Worm (Caenorhabditis elegans) whole organism, late embryonic: Measurements from ENCODE around the gene fbxc-47.

Experiments used
- C38D4.7 ChIP-seq: fragments of 200-800 bp; sonication (Bioruptor generic); optimal IDR thresholded peaks from 2 replicates; lab custom pipeline; 2018; ENCODE audit warnings: mild to moderate bottlenecking, missing genetic modification characterization, moderate library complexity, missing compliant biosample characterization
- F13H6.1 ChIP-seq: sonication (generic microtip); optimal IDR thresholded peaks from 2 replicates; lab custom pipeline; 2016; ENCODE audit warnings: missing genetic modification characterization, missing compliant biosample characterization
- K02D7.2 ChIP-seq: sonication (generic microtip); optimal IDR thresholded peaks from 2 replicates; lab custom pipeline; 2017; ENCODE audit warnings: mild to moderate bottlenecking, missing genetic modification characterization, missing compliant biosample characterization
- T23F11.4 ChIP-seq: fragments of 200-800 bp; sonication (Bioruptor generic); optimal IDR thresholded peaks from 2 replicates; lab custom pipeline; 2018; ENCODE audit warnings: mild to moderate bottlenecking, missing genetic modification characterization, missing compliant biosample characterization
- ahr-1 ChIP-seq: sonication (generic microtip); optimal IDR thresholded peaks from 2 replicates; lab custom pipeline; 2016; ENCODE audit warnings: missing genetic modification characterization, missing compliant biosample characterization
- ama-1 ChIP-seq: fragments of 150-350 bp; optimal IDR thresholded peaks from 2 replicates; lab custom pipeline; 2014
- ceh-24 ChIP-seq: sonication (generic microtip); optimal IDR thresholded peaks from 2 replicates; lab custom pipeline; 2016; ENCODE audit warnings: mild to moderate bottlenecking, missing genetic modification characterization, missing compliant biosample characterization
- ceh-30 ChIP-seq: fragments of 150-350 bp; optimal IDR thresholded peaks from 2 replicates; lab custom pipeline; 2014; ENCODE audit warnings: missing biosample characterization, missing genetic modification characterization
- ceh-31 ChIP-seq: sonication (generic microtip); optimal IDR thresholded peaks from 2 replicates; lab custom pipeline; 2016; ENCODE audit warnings: missing genetic modification characterization, missing compliant biosample characterization
- ceh-45 ChIP-seq: fragments of 200-800 bp; sonication (Bioruptor generic); IDR thresholded peaks from 2 replicates; pipeline ENCODE4 v1.3.6; 2022; ENCODE audit warnings: missing genetic modification reagents, missing genetic modification characterization, missing compliant biosample characterization
- ceh-6 ChIP-seq: fragments of 200-800 bp; sonication (Bioruptor generic); optimal IDR thresholded peaks from 2 replicates; lab custom pipeline; 2018; ENCODE audit warnings: mild to moderate bottlenecking, missing genetic modification characterization, missing compliant biosample characterization
- ceh-9 ChIP-seq: sonication (generic microtip); optimal IDR thresholded peaks from 2 replicates; lab custom pipeline; 2016; ENCODE audit warnings: mild to moderate bottlenecking, missing genetic modification characterization, inconsistent platforms, missing compliant biosample characterization
- che-1 ChIP-seq: sonication (generic microtip); optimal IDR thresholded peaks from 2 replicates; lab custom pipeline; 2016; ENCODE audit warnings: mild to moderate bottlenecking, missing genetic modification characterization, missing compliant biosample characterization
- dve-1 ChIP-seq: sonication (generic microtip); optimal IDR thresholded peaks from 2 replicates; lab custom pipeline; 2017; ENCODE audit warnings: antibody characterized with exemption, mild to moderate bottlenecking, missing genetic modification characterization, missing compliant biosample characterization
- elt-2 ChIP-seq: sonication (generic microtip); optimal IDR thresholded peaks from 2 replicates; lab custom pipeline; 2016; ENCODE audit warnings: missing genetic modification reagents, missing genetic modification characterization, missing compliant biosample characterization
- elt-4 ChIP-seq: sonication (generic microtip); optimal IDR thresholded peaks from 2 replicates; lab custom pipeline; 2016; ENCODE audit warnings: missing genetic modification characterization, missing compliant biosample characterization
- ets-4 ChIP-seq: sonication (generic microtip); optimal IDR thresholded peaks from 2 replicates; lab custom pipeline; 2016; ENCODE audit warnings: missing genetic modification characterization, missing compliant biosample characterization
- hlh-13 ChIP-seq: fragments of 200-800 bp; sonication (Bioruptor generic); optimal IDR thresholded peaks from 2 replicates; lab custom pipeline; 2018; ENCODE audit warnings: mild to moderate bottlenecking, missing genetic modification characterization, missing compliant biosample characterization
- hlh-15 ChIP-seq: sonication (generic microtip); optimal IDR thresholded peaks from 2 replicates; lab custom pipeline; 2016; ENCODE audit warnings: missing genetic modification characterization, missing compliant biosample characterization
- hlh-30 ChIP-seq: sonication (generic microtip); optimal IDR thresholded peaks from 2 replicates; lab custom pipeline; 2017; ENCODE audit warnings: antibody characterized with exemption, missing genetic modification characterization, missing compliant biosample characterization; ENCODE audit not compliant: insufficient read depth
- lim-6 ChIP-seq: sonication (generic microtip); optimal IDR thresholded peaks from 2 replicates; lab custom pipeline; 2016; ENCODE audit warnings: missing genetic modification characterization, missing compliant biosample characterization
- madf-2 ChIP-seq: sonication (generic microtip); optimal IDR thresholded peaks from 2 replicates; lab custom pipeline; 2017; ENCODE audit warnings: missing genetic modification characterization, missing compliant biosample characterization
- mec-3 ChIP-seq: sonication (generic microtip); optimal IDR thresholded peaks from 2 replicates; lab custom pipeline; 2016; ENCODE audit warnings: borderline replicate concordance, missing genetic modification characterization, missing compliant biosample characterization
- nhr-232 ChIP-seq: sonication (generic microtip); optimal IDR thresholded peaks from 2 replicates; lab custom pipeline; 2016; ENCODE audit warnings: missing genetic modification characterization, missing compliant biosample characterization
- npax-4 ChIP-seq: sonication (generic microtip); optimal IDR thresholded peaks from 2 replicates; lab custom pipeline; 2016; ENCODE audit warnings: missing genetic modification characterization, missing compliant biosample characterization
- odd-2 ChIP-seq: sonication (generic microtip); optimal IDR thresholded peaks from 2 replicates; lab custom pipeline; 2017; ENCODE audit warnings: antibody characterized with exemption, mild to moderate bottlenecking, missing genetic modification characterization, missing compliant biosample characterization
- pat-9 ChIP-seq: fragments of 200-800 bp; sonication (Bioruptor generic); optimal IDR thresholded peaks from 2 replicates; lab custom pipeline; 2018; ENCODE audit warnings: mild to moderate bottlenecking, missing genetic modification characterization, moderate library complexity, missing compliant biosample characterization
- pha-2 ChIP-seq: sonication (generic microtip); optimal IDR thresholded peaks from 2 replicates; lab custom pipeline; 2017; ENCODE audit warnings: mild to moderate bottlenecking, missing genetic modification characterization, missing compliant biosample characterization
- pros-1 ChIP-seq: fragments of 150-350 bp; optimal IDR thresholded peaks from 2 replicates; lab custom pipeline; 2014; ENCODE audit warnings: missing biosample characterization, missing genetic modification reagents, missing genetic modification characterization
- rnt-1 ChIP-seq: sonication (generic microtip); optimal IDR thresholded peaks from 2 replicates; lab custom pipeline; 2016; ENCODE audit warnings: missing genetic modification characterization, missing compliant biosample characterization
- sdc-2 ChIP-seq: sonication (generic microtip); optimal IDR thresholded peaks from 2 replicates; lab custom pipeline; 2016; ENCODE audit warnings: missing genotype, missing genetic modification characterization, missing compliant biosample characterization
- syd-9 ChIP-seq: sonication (generic microtip); optimal IDR thresholded peaks from 2 replicates; lab custom pipeline; 2016; ENCODE audit warnings: mild to moderate bottlenecking, missing genetic modification characterization, moderate library complexity, missing compliant biosample characterization
- tbx-2 ChIP-seq: sonication (generic microtip); optimal IDR thresholded peaks from 2 replicates; lab custom pipeline; 2016; ENCODE audit warnings: missing genetic modification characterization, missing compliant biosample characterization
- tbx-7 ChIP-seq: sonication (generic microtip); optimal IDR thresholded peaks from 2 replicates; lab custom pipeline; 2016; ENCODE audit warnings: missing genotype, missing genetic modification characterization, missing compliant biosample characterization
- ttx-3 ChIP-seq: sonication (generic microtip); optimal IDR thresholded peaks from 2 replicates; lab custom pipeline; 2016; ENCODE audit warnings: missing genetic modification reagents, missing genetic modification characterization, missing compliant biosample characterization
- unc-3 ChIP-seq, 2 experiments: fragments of 200-800 bp in 1 of 2; sonication (Bioruptor generic) in 1 of 2; sonication (generic microtip) in 1 of 2; conservative IDR thresholded peaks in 1 of 2; optimal IDR thresholded peaks in 1 of 2; 2 replicates each; pipeline versions ENCODE4 v1.3.6 to Lab custom; 2016 to 2022; ENCODE audit warnings: missing compliant biosample characterization in 2 of 2, missing genetic modification characterization in 2 of 2, missing genetic modification reagents in 1 of 2
- unc-55 ChIP-seq: sonication (generic microtip); optimal IDR thresholded peaks from 2 replicates; lab custom pipeline; 2017; ENCODE audit warnings: missing biosample characterization, missing genetic modification reagents, missing genetic modification characterization
- unc-86 ChIP-seq: sonication (generic microtip); optimal IDR thresholded peaks from 2 replicates; lab custom pipeline; 2016; ENCODE audit warnings: missing genetic modification characterization, missing compliant biosample characterization
- zip-5 ChIP-seq: sonication (generic microtip); optimal IDR thresholded peaks from 2 replicates; lab custom pipeline; 2016; ENCODE audit warnings: missing genetic modification characterization, missing compliant biosample characterization
- ztf-16 ChIP-seq: sonication (generic microtip); optimal IDR thresholded peaks from 2 replicates; lab custom pipeline; 2017; ENCODE audit warnings: missing genetic modification characterization, missing compliant biosample characterization

Gene fbxc-47

DNA sequence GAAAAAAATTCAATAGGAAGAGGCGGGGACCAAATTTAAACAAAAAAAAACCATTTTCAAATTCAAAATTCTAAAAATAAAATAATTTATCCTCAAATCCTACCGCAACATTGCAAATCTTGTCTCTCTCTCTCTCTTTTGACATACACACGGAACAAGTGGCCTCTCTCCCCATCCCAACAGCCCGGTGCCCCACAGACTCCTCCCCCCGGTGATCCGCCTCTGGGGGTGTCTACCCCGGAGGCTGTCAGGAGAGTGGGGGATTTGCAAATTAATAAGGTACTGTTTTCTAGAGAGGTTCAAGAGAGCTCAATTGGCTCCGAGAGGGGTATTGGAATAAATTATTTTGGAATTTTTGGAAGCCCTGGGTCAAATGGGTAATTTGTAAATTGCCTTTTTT lies 37.6 kb upstream of the fbxc-47 start:
- TF ChIP-seq odd-2 (tag; lab: Kevin White, UChicago) (no peak), ceh-9 (tag; lab: Kevin White, UChicago) (no peak), dve-1 (tag; lab: Kevin White, UChicago) (no peak), ttx-3 (tag; lab: Kevin White, UChicago) (no peak), pha-2 (tag; lab: Kevin White, UChicago) (no peak), ceh-24 (tag; lab: Kevin White, UChicago) (no peak), unc-55 (no peak), ceh-45 (GFP tag; lab: Robert Waterston, UW) (no peak), elt-2 (tag; lab: Kevin White, UChicago) (no peak), ahr-1 (tag; lab: Kevin White, UChicago) (no peak), pat-9 (tag; lab: Kevin White, UChicago) (no peak)

- no peak for TF ChIP-seq pat-9 (tag; lab: Kevin White, UChicago)
- no peak for TF ChIP-seq C38D4.7
- no peak for TF ChIP-seq ztf-16 (tag; lab: Kevin White, UChicago)
- TF ChIP-seq nhr-232 = no peak
- TF ChIP-seq hlh-30 (tag; lab: Kevin White, UChicago) = no peak
- no peak for TF ChIP-seq syd-9
- TF ChIP-seq dve-1 (tag; lab: Kevin White, UChicago) = no peak
- no peak for TF ChIP-seq unc-3 (GFP tag; conservative IDR thresholded peaks at IDR 0.05; lab: Robert Waterston, UW)
- TF ChIP-seq unc-3 (tag; optimal IDR thresholded peaks at IDR 0.05; lab: Kevin White, UChicago) = no peak
- no peak for TF ChIP-seq lim-6 (tag; lab: Kevin White, UChicago)
- TF ChIP-seq madf-2 = no peak
- TF ChIP-seq unc-86 (tag; lab: Kevin White, UChicago) = no peak
- TF ChIP-seq ceh-31 (tag; lab: Kevin White, UChicago) = no peak
- TF ChIP-seq pros-1 (tag; lab: Kevin White, UChicago) = no peak
- no peak for TF ChIP-seq zip-5 (tag; lab: Kevin White, UChicago)
- TF ChIP-seq npax-4 = no peak
- no peak for TF ChIP-seq tbx-7 (tag; lab: Kevin White, UChicago)
- no peak for TF ChIP-seq che-1
- TF ChIP-seq mec-3 (tag; lab: Kevin White, UChicago) = no peak
Measured at ce11 chrIV:3774160-3774559, 31.2 kb upstream of the fbxc-47 start.

DNA sequence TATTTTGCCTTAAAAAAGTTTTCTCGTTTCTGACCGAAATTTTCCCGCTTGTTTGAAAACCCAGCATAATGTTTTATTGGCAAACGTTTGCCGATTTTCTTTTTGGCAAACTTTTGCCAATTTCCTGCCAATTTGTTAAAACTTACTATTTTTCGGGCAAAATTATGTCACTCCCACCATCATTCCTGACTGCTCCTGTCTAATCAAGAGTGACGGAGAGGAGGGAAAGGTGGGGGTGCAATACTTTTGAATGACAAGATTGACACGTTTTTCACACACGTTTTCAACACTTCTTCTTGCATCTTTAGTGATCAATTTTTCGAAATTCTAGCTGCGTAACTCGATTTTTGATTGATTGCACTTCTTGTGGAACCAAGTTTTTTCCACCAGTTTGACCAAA lies 23.8 kb upstream of the fbxc-47 start:
- TF ChIP-seq pat-9 (tag; lab: Kevin White, UChicago) (no peak), unc-55 (peak; percentile 75)
- TF ChIP-seq, all 69 proteins: peak for 1

ce11 chrIV:3783910-3784309 lies 21.4 kb upstream of the fbxc-47 start, which contains the start of gene glct-6:
glct-6 (plus strand) TSS chrIV:3784210.
- TF ChIP-seq ets-4 (tag; lab: Kevin White, UChicago) = no peak
- TF ChIP-seq K02D7.2 (tag; lab: Kevin White, UChicago) = no peak
- no peak for TF ChIP-seq tbx-2 (tag; lab: Kevin White, UChicago)
- TF ChIP-seq nhr-232 = no peak
- no peak for TF ChIP-seq sdc-2 (tag; lab: Kevin White, UChicago)
- TF ChIP-seq rnt-1 (tag; lab: Kevin White, UChicago) = no peak
- TF ChIP-seq hlh-30 (tag; lab: Kevin White, UChicago) = no peak
- no peak for TF ChIP-seq odd-2 (tag; lab: Kevin White, UChicago)
- no peak for TF ChIP-seq ceh-24 (tag; lab: Kevin White, UChicago)
- TF ChIP-seq hlh-15 (tag; lab: Kevin White, UChicago) = no peak
- TF ChIP-seq unc-55 = no peak

- TF ChIP-seq che-1 (no peak), unc-86 (tag; lab: Kevin White, UChicago) (no peak), hlh-13 (GFP tag; lab: Kevin White, UChicago) (no peak), C38D4.7 (no peak), ahr-1 (tag; lab: Kevin White, UChicago) (no peak), F13H6.1 (tag; lab: Kevin White, UChicago) (no peak), ets-4 (tag; lab: Kevin White, UChicago) (no peak), ceh-45 (GFP tag; lab: Robert Waterston, UW) (no peak), ceh-6 (GFP tag; lab: Kevin White, UChicago) (no peak), hlh-15 (tag; lab: Kevin White, UChicago) (no peak), elt-4 (tag; lab: Kevin White, UChicago) (no peak), ceh-30 (tag; lab: Kevin White, UChicago) (no peak), pat-9 (tag; lab: Kevin White, UChicago) (no peak), mec-3 (tag; lab: Kevin White, UChicago) (no peak), lim-6 (tag; lab: Kevin White, UChicago) (no peak), T23F11.4 (GFP tag; lab: Kevin White, UChicago) (no peak), ama-1 (lab: Kevin White, UChicago) (no peak), nhr-232 (no peak), ttx-3 (tag; lab: Kevin White, UChicago) (no peak)
- TF ChIP-seq, all 69 proteins: peak for 0
Measured at ce11 chrIV:3794437-3794836, 10.9 kb upstream of the fbxc-47 start, which contains the start of gene K09B3.1. K09B3.1 (plus strand) TSS chrIV:3794737.
